Worm (Caenorhabditis elegans) whole organism, young adult: ENCODE measurements around the gene F28H7.7.

Experiments used
- C17E4.6 ChIP-seq: fragments of 200-800 bp; sonication (Bioruptor generic); IDR thresholded peaks from 2 replicates; pipeline ENCODE4 v1.3.6; 2022; ENCODE audit warnings: missing genetic modification reagents, missing genetic modification characterization, missing compliant biosample characterization
- D2030.7 ChIP-seq: fragments of 200-800 bp; sonication (Bioruptor generic); IDR thresholded peaks from 2 replicates; pipeline ENCODE4 v1.3.6; 2022; ENCODE audit warnings: missing genetic modification reagents, missing genetic modification characterization, missing compliant biosample characterization
- F10E7.11 ChIP-seq: sonication (generic microtip); optimal IDR thresholded peaks from 2 replicates; lab custom pipeline; 2017; ENCODE audit warnings: mild to moderate bottlenecking, missing genetic modification characterization, moderate library complexity, missing compliant biosample characterization
- F33H1.4 ChIP-seq: fragments of 200-800 bp; sonication (Bioruptor generic); IDR thresholded peaks from 2 replicates; pipeline ENCODE4 v1.3.6; 2022; ENCODE audit warnings: missing genetic modification reagents, missing genetic modification characterization, missing compliant biosample characterization
- F39B2.1 ChIP-seq: fragments of 200-800 bp; sonication (Bioruptor generic); IDR thresholded peaks from 2 replicates; pipeline ENCODE4 v1.3.6; 2022; ENCODE audit warnings: missing genetic modification reagents, missing genetic modification characterization, missing compliant biosample characterization
- F52B5.7 ChIP-seq: sonication (generic microtip); optimal IDR thresholded peaks from 2 replicates; lab custom pipeline; 2016; ENCODE audit warnings: mild to moderate bottlenecking, missing genetic modification characterization, missing compliant biosample characterization
- F55B11.4 ChIP-seq: sonication (generic microtip); optimal IDR thresholded peaks from 2 replicates; lab custom pipeline; 2016; ENCODE audit warnings: missing compliant biosample characterization, missing genetic modification characterization, borderline replicate concordance; ENCODE audit not compliant: insufficient read depth
- K11D2.4 ChIP-seq: fragments of 200-800 bp; sonication (Bioruptor generic); IDR thresholded peaks from 2 replicates; pipeline ENCODE4 v1.3.6; 2022; ENCODE audit warnings: missing genetic modification reagents, missing genetic modification characterization, missing compliant biosample characterization
- K12H6.12 ChIP-seq: fragments of 200-800 bp; sonication (Bioruptor generic); optimal IDR thresholded peaks from 2 replicates; lab custom pipeline; 2018; ENCODE audit warnings: mild to moderate bottlenecking, missing genetic modification characterization, missing compliant biosample characterization
- T07F8.4 ChIP-seq: sonication (generic microtip); optimal IDR thresholded peaks from 2 replicates; lab custom pipeline; 2016; ENCODE audit warnings: mild to moderate bottlenecking, missing genetic modification characterization, moderate library complexity, missing compliant biosample characterization
- Y53G8AR.9 ChIP-seq: fragments of 200-800 bp; sonication (Bioruptor generic); conservative IDR thresholded peaks from 2 replicates; pipeline ENCODE4 v1.3.6; 2022; ENCODE audit warnings: missing genetic modification reagents, missing genetic modification characterization, missing compliant biosample characterization
- Y79H2A.3 ChIP-seq: fragments of 200-800 bp; sonication (Bioruptor generic); conservative IDR thresholded peaks from 2 replicates; pipeline ENCODE4 v1.3.6; 2022; ENCODE audit warnings: missing genetic modification reagents, missing genetic modification characterization, missing compliant biosample characterization
- aptf-2 ChIP-seq: fragments of 200-800 bp; sonication (Bioruptor generic); conservative IDR thresholded peaks from 2 replicates; pipeline ENCODE4 v1.3.6; 2022; ENCODE audit warnings: missing genetic modification reagents, missing genetic modification characterization, missing compliant biosample characterization
- attf-5 ChIP-seq: fragments of 200-800 bp; sonication (Bioruptor generic); optimal IDR thresholded peaks from 2 replicates; lab custom pipeline; 2018; ENCODE audit warnings: mild to moderate bottlenecking, missing genetic modification characterization, missing compliant biosample characterization
- bed-2 ChIP-seq: fragments of 200-800 bp; sonication (Bioruptor generic); IDR thresholded peaks from 2 replicates; pipeline ENCODE4 v1.3.6; 2022; ENCODE audit warnings: missing genetic modification reagents, missing genetic modification characterization, missing compliant biosample characterization
- cebp-1 ChIP-seq, 2 experiments: fragments of 200-800 bp in 1 of 2; sonication (Bioruptor generic) in 1 of 2; sonication (generic microtip) in 1 of 2; IDR thresholded peaks in 1 of 2; optimal IDR thresholded peaks in 1 of 2; 2 replicates each; pipeline versions ENCODE4 v1.3.6 to Lab custom; 2017 to 2022; ENCODE audit warnings: missing compliant biosample characterization in 2 of 2, missing genetic modification characterization in 2 of 2, mild to moderate bottlenecking in 1 of 2, missing genetic modification reagents in 1 of 2, moderate library complexity in 1 of 2
- ceh-27 ChIP-seq: fragments of 200-800 bp; sonication (Bioruptor generic); optimal IDR thresholded peaks from 2 replicates; lab custom pipeline; 2018; ENCODE audit warnings: mild to moderate bottlenecking, missing genetic modification characterization, moderate library complexity, missing compliant biosample characterization
- ceh-79 ChIP-seq: sonication (generic microtip); optimal IDR thresholded peaks from 2 replicates; lab custom pipeline; 2017; ENCODE audit warnings: mild to moderate bottlenecking, missing genetic modification characterization, missing compliant biosample characterization
- chd-7 ChIP-seq: sonication (generic microtip); optimal IDR thresholded peaks from 2 replicates; lab custom pipeline; 2016; ENCODE audit warnings: mild to moderate bottlenecking, missing genetic modification characterization, moderate library complexity, missing compliant biosample characterization
- egrh-3 ChIP-seq: fragments of 200-800 bp; sonication (Bioruptor generic); IDR thresholded peaks from 2 replicates; pipeline ENCODE4 v1.3.6; 2022; ENCODE audit warnings: missing genetic modification reagents, missing genetic modification characterization, missing compliant biosample characterization
- ets-4 ChIP-seq: fragments of 200-800 bp; sonication (Bioruptor generic); optimal IDR thresholded peaks from 2 replicates; lab custom pipeline; 2018; ENCODE audit warnings: mild to moderate bottlenecking, missing genetic modification characterization, missing compliant biosample characterization
- fkh-3 ChIP-seq: sonication (generic microtip); optimal IDR thresholded peaks from 2 replicates; lab custom pipeline; 2016; ENCODE audit warnings: mild to moderate bottlenecking, missing genetic modification characterization, missing compliant biosample characterization
- let-607 ChIP-seq, 2 experiments: fragments of 200-800 bp in 1 of 2; sonication (Bioruptor generic) in 1 of 2; sonication (generic microtip) in 1 of 2; optimal IDR thresholded peaks; 2 replicates each; lab custom pipeline; 2016 to 2018; ENCODE audit warnings: mild to moderate bottlenecking in 2 of 2, missing compliant biosample characterization in 2 of 2, missing genetic modification characterization in 2 of 2, moderate library complexity in 2 of 2, missing genotype in 1 of 2
- lin-40 ChIP-seq: sonication (generic microtip); optimal IDR thresholded peaks from 2 replicates; lab custom pipeline; 2016; ENCODE audit warnings: missing genetic modification characterization, mild to moderate bottlenecking, missing compliant biosample characterization, missing genotype, missing genetic modification reagents
- mes-4 ChIP-seq: sonication (generic microtip); optimal IDR thresholded peaks from 2 replicates; lab custom pipeline; 2016; ENCODE audit warnings: missing genotype, missing genetic modification characterization, missing compliant biosample characterization
- nfya-1 ChIP-seq: sonication (generic microtip); optimal IDR thresholded peaks from 2 replicates; lab custom pipeline; 2017; ENCODE audit warnings: antibody characterized with exemption, missing compliant biosample characterization, missing genetic modification characterization, borderline replicate concordance; ENCODE audit not compliant: insufficient read depth
- nfyb-1 ChIP-seq: fragments of 200-800 bp; sonication (Bioruptor generic); IDR thresholded peaks from 2 replicates; pipeline ENCODE4 v1.3.6; 2022; ENCODE audit warnings: missing genetic modification reagents, missing genetic modification characterization, missing compliant biosample characterization
- repo-1 ChIP-seq: sonication (generic microtip); optimal IDR thresholded peaks from 2 replicates; lab custom pipeline; 2017; ENCODE audit warnings: mild to moderate bottlenecking, missing genetic modification characterization, missing compliant biosample characterization
- sea-2 ChIP-seq: fragments of 200-800 bp; sonication (Bioruptor generic); IDR thresholded peaks from 2 replicates; pipeline ENCODE4 v1.3.6; 2022; ENCODE audit warnings: missing genetic modification characterization, missing compliant biosample characterization
- snpc-4 ChIP-seq, 5 experiments: fragments of 150-350 bp in 1 of 5; sonication (generic microtip) in 4 of 5; optimal IDR thresholded peaks; 2 replicates each; lab custom pipeline; 2014 to 2018; ENCODE audit warnings: missing genetic modification characterization in 5 of 5, missing biosample characterization in 3 of 5, antibody characterized with exemption in 2 of 5, mild to moderate bottlenecking in 2 of 5, missing compliant biosample characterization in 2 of 5, missing genotype in 2 of 5, moderate library complexity in 2 of 5, missing genetic modification reagents in 1 of 5
- sptf-2 ChIP-seq: fragments of 200-800 bp; sonication (Bioruptor generic); optimal IDR thresholded peaks from 2 replicates; lab custom pipeline; 2018; ENCODE audit warnings: mild to moderate bottlenecking, missing genetic modification characterization, missing compliant biosample characterization
- tbx-9 ChIP-seq: sonication (generic microtip); optimal IDR thresholded peaks from 2 replicates; lab custom pipeline; 2016; ENCODE audit warnings: borderline replicate concordance, missing genetic modification characterization, inconsistent platforms, missing compliant biosample characterization
- xnd-1 ChIP-seq: sonication (generic microtip); optimal IDR thresholded peaks from 2 replicates; lab custom pipeline; 2016; ENCODE audit warnings: missing genotype, missing genetic modification reagents, missing genetic modification characterization, missing compliant biosample characterization
- ztf-28 ChIP-seq: fragments of 200-800 bp; sonication (Bioruptor generic); IDR thresholded peaks from 2 replicates; pipeline ENCODE4 v1.3.6; 2022; ENCODE audit warnings: missing genetic modification reagents, missing genetic modification characterization, missing compliant biosample characterization

The F28H7.7 gene

ce11 chrV:10762695-10763094, 8.7 kb upstream of the F28H7.7 start, which contains the start of gene sre-6:
Gene sre-6 (minus strand): TSS chrV:10762795.
- TF ChIP-seq attf-5 (GFP tag; lab: Kevin White, UChicago) (no peak), repo-1 (tag; lab: Kevin White, UChicago) (no peak), F10E7.11 (tag; lab: Kevin White, UChicago) (no peak), F39B2.1 (GFP tag; lab: Robert Waterston, UW) (no peak), mes-4 (no peak), C17E4.6 (no peak), sea-2 (GFP tag; lab: Robert Waterston, UW) (no peak), F33H1.4 (GFP tag; lab: Robert Waterston, UW) (no peak)

- TF ChIP-seq nfyb-1 (GFP tag; lab: Robert Waterston, UW) (no peak), F55B11.4 (tag; lab: Kevin White, UChicago) (no peak), tbx-9 (tag; lab: Kevin White, UChicago) (no peak), chd-7 (tag; lab: Kevin White, UChicago) (no peak), ceh-27 (GFP tag; lab: Kevin White, UChicago) (no peak), fkh-3 (no peak), bed-2 (no peak), K11D2.4 (GFP tag; lab: Robert Waterston, UW) (no peak), F52B5.7 (tag; lab: Kevin White, UChicago) (no peak), sptf-2 (GFP tag; lab: Kevin White, UChicago) (no peak), aptf-2 (GFP tag; lab: Robert Waterston, UW) (no peak), Y79H2A.3 (GFP tag; lab: Robert Waterston, UW) (no peak), ztf-28 (GFP tag; lab: Robert Waterston, UW) (no peak), K12H6.12 (tag; lab: Kevin White, UChicago) (no peak), sea-2 (GFP tag; lab: Robert Waterston, UW) (no peak), F39B2.1 (GFP tag; lab: Robert Waterston, UW) (no peak), snpc-4 (GFP tag; optimal IDR thresholded peaks at IDR 0.05; lab: Kevin White, UChicago) (no peak), snpc-4 (tag; optimal IDR thresholded peaks at IDR 0.05; lab: Kevin White, UChicago) (no peak)
- TF ChIP-seq, all 124 proteins: peak for 0
Observed at ce11 chrV:10760839-10761238, 6.9 kb upstream of the F28H7.7 start.

ce11 chrV:10758658-10759057, 4.7 kb upstream of the F28H7.7 start, which contains the start of gene F28H7.8:
Gene F28H7.8 (plus strand): TSS chrV:10758958.
- TF ChIP-seq D2030.7 (GFP tag; lab: Robert Waterston, UW) (no peak), T07F8.4 (tag; lab: Kevin White, UChicago) (no peak), xnd-1 (tag; lab: Kevin White, UChicago) (no peak), mes-4 (no peak), F33H1.4 (GFP tag; lab: Robert Waterston, UW) (no peak), ceh-79 (tag; lab: Kevin White, UChicago) (no peak), egrh-3 (GFP tag; lab: Robert Waterston, UW) (no peak), lin-40 (no peak), nfya-1 (tag; lab: Kevin White, UChicago) (no peak)

ce11 chrV:10757128-10757527, 3.2 kb upstream of the F28H7.7 start:
- TF ChIP-seq cebp-1 (GFP tag; IDR thresholded peaks at IDR 0.05; lab: Robert Waterston, UW) = peak; percentile 57; the same call in 1 of the 2 replicates
- TF ChIP-seq cebp-1 (tag; optimal IDR thresholded peaks at IDR 0.05; lab: Kevin White, UChicago) = no peak
- TF ChIP-seq ets-4 (GFP tag; lab: Kevin White, UChicago) = no peak
- no peak for TF ChIP-seq let-607 (tag; optimal IDR thresholded peaks at IDR 0.05; lab: Kevin White, UChicago)
- no peak for TF ChIP-seq Y53G8AR.9
- TF ChIP-seq, all 124 proteins: peak for 1
